Fruit fly (Drosophila melanogaster) whole organism, embryonic: ENCODE measurements around the gene CG16904.
A peak's percentile ranks its signal among the peaks of the same experiment; 100 is the strongest.

Experiments
- B-H2 ChIP-seq: fragments of 200-800 bp; sonication (Bioruptor generic); optimal IDR thresholded peaks from 2 replicates; lab custom pipeline; 2018; ENCODE audit warnings: missing biosample characterization, mild to moderate bottlenecking, missing genetic modification characterization
- Bgb ChIP-seq: fragments of 200-800 bp; sonication (Bioruptor generic); IDR thresholded peaks from 2 replicates; pipeline ENCODE4 v1.3.6; 2022; ENCODE audit warnings: missing biosample characterization, missing genetic modification characterization; ENCODE audit not compliant: partially characterized antibody
- Blimp-1 ChIP-seq: fragments of 200-800 bp; sonication (Bioruptor generic); optimal IDR thresholded peaks from 3 replicates; lab custom pipeline; 2018; ENCODE audit warnings: missing biosample characterization, missing genetic modification characterization, mild to moderate bottlenecking, moderate library complexity, missing genetic modification reagents
- BtbVII ChIP-seq: fragments of 200-800 bp; sonication (Bioruptor generic); optimal IDR thresholded peaks from 3 replicates; lab custom pipeline; 2017; ENCODE audit warnings: missing biosample characterization, mild to moderate bottlenecking, missing genetic modification characterization
- CG10321 ChIP-seq: fragments of 200-800 bp; sonication (Bioruptor generic); IDR thresholded peaks from 2 replicates; pipeline ENCODE4 v1.3.6; 2022; ENCODE audit warnings: missing biosample characterization, missing genetic modification characterization
- CG11247 ChIP-seq: fragments of 200-800 bp; sonication (Bioruptor generic); IDR thresholded peaks from 2 replicates; pipeline ENCODE4 v1.3.6; 2022; ENCODE audit warnings: missing biosample characterization, missing genetic modification characterization
- CG11504 ChIP-seq: fragments of 200-800 bp; sonication (Bioruptor generic); optimal IDR thresholded peaks from 3 replicates; lab custom pipeline; 2019; ENCODE audit warnings: missing biosample characterization, mild to moderate bottlenecking, missing genetic modification characterization, moderate library complexity
- CG12104 ChIP-seq: fragments of 200-800 bp; sonication (Bioruptor generic); optimal IDR thresholded peaks from 3 replicates; lab custom pipeline; 2016; ENCODE audit warnings: missing biosample characterization, missing genetic modification characterization
- CG1233 ChIP-seq: fragments of 200-800 bp; sonication (Bioruptor generic); optimal IDR thresholded peaks from 4 replicates; lab custom pipeline; 2018; ENCODE audit warnings: missing biosample characterization, mild to moderate bottlenecking, missing genetic modification characterization
- CG12769 ChIP-seq: fragments of 200-800 bp; sonication (Bioruptor generic); optimal IDR thresholded peaks from 2 replicates; lab custom pipeline; 2019; ENCODE audit warnings: missing biosample characterization, mild to moderate bottlenecking, missing genetic modification characterization, moderate library complexity
- CG12942 ChIP-seq: fragments of 200-800 bp; sonication (Bioruptor generic); optimal IDR thresholded peaks from 3 replicates; lab custom pipeline; 2016; ENCODE audit warnings: missing biosample characterization, missing genetic modification characterization
- CG14667 ChIP-seq: fragments of 200-800 bp; sonication (Bioruptor generic); IDR thresholded peaks from 2 replicates; pipeline ENCODE4 v1.3.6; 2022; ENCODE audit warnings: missing biosample characterization, missing genetic modification characterization
- CG14710 ChIP-seq: fragments of 200-800 bp; sonication (Bioruptor generic); optimal IDR thresholded peaks from 3 replicates; lab custom pipeline; 2019; ENCODE audit warnings: missing biosample characterization, mild to moderate bottlenecking, missing genetic modification characterization, moderate library complexity
- CG15011 ChIP-seq: fragments of 200-800 bp; sonication (Bioruptor generic); optimal IDR thresholded peaks from 3 replicates; lab custom pipeline; 2018; ENCODE audit warnings: missing biosample characterization, mild to moderate bottlenecking, missing genetic modification characterization
- CG17385 ChIP-seq: fragments of 200-800 bp; sonication (Bioruptor generic); optimal IDR thresholded peaks from 3 replicates; lab custom pipeline; 2018; ENCODE audit warnings: missing biosample characterization, mild to moderate bottlenecking, missing genetic modification characterization
- CG32767 ChIP-seq: fragments of 200-800 bp; sonication (Bioruptor generic); IDR thresholded peaks from 2 replicates; pipeline ENCODE4 v1.3.6; 2022; ENCODE audit warnings: missing biosample characterization, missing genetic modification characterization
- CG3726 ChIP-seq: fragments of 200-800 bp; sonication (Bioruptor generic); IDR thresholded peaks from 3 replicates; pipeline ENCODE4, ENCODE4 v1.3.6; 2022; ENCODE audit warnings: missing biosample characterization, missing genetic modification characterization
- CG4854 ChIP-seq: fragments of 200-800 bp; sonication (Bioruptor generic); optimal IDR thresholded peaks from 2 replicates; lab custom pipeline; 2016; ENCODE audit warnings: missing biosample characterization, missing genetic modification characterization, inconsistent platforms
- CG5245 ChIP-seq: fragments of 200-800 bp; sonication (Bioruptor generic); optimal IDR thresholded peaks from 3 replicates; lab custom pipeline; 2016; ENCODE audit warnings: missing biosample characterization, missing genetic modification characterization
- CG6272 ChIP-seq: fragments of 200-800 bp; sonication (Bioruptor generic); IDR thresholded peaks from 2 replicates; pipeline ENCODE4 v1.3.6; 2022; ENCODE audit warnings: missing biosample characterization, missing genetic modification characterization
- CG6654 ChIP-seq: fragments of 200-800 bp; sonication (Bioruptor generic); optimal IDR thresholded peaks from 2 replicates; lab custom pipeline; 2017; ENCODE audit warnings: missing biosample characterization, mild to moderate bottlenecking, missing genetic modification characterization
- CG7271 ChIP-seq: fragments of 200-800 bp; sonication (Bioruptor generic); optimal IDR thresholded peaks from 2 replicates; lab custom pipeline; 2018; ENCODE audit warnings: missing biosample characterization, mild to moderate bottlenecking, missing genetic modification characterization, moderate library complexity
- CG7928 ChIP-seq: fragments of 200-800 bp; sonication (Bioruptor generic); optimal IDR thresholded peaks from 2 replicates; lab custom pipeline; 2017; ENCODE audit warnings: missing biosample characterization, mild to moderate bottlenecking, missing genetic modification characterization
- CG9932 ChIP-seq: fragments of 200-800 bp; sonication (Bioruptor generic); IDR thresholded peaks from 2 replicates; pipeline ENCODE4 v1.3.6; 2022; ENCODE audit warnings: missing biosample characterization, missing genetic modification characterization
- Doc2 ChIP-seq: fragments of 200-800 bp; sonication (Bioruptor generic); IDR thresholded peaks from 2 replicates; pipeline ENCODE4 v1.3.6; 2022; ENCODE audit warnings: missing biosample characterization, missing genetic modification characterization
- Drgx ChIP-seq: fragments of 200-800 bp; sonication (Bioruptor generic); IDR thresholded peaks from 2 replicates; pipeline ENCODE4 v1.3.6; 2022; ENCODE audit warnings: missing biosample characterization, missing genetic modification characterization
- Fer1 ChIP-seq: fragments of 200-800 bp; sonication (Bioruptor generic); optimal IDR thresholded peaks from 2 replicates; lab custom pipeline; 2017; ENCODE audit warnings: missing biosample characterization, mild to moderate bottlenecking, missing genetic modification characterization
- Lpt ChIP-seq: fragments of >200 bp; optimal IDR thresholded peaks from 2 replicates; lab custom pipeline; 2018; ENCODE audit warnings: missing biosample characterization, missing genetic modification characterization
- MBD-R2 ChIP-seq: fragments of 200-800 bp; sonication (Bioruptor generic); IDR thresholded peaks from 2 replicates; pipeline ENCODE4 v1.3.6; 2022; ENCODE audit warnings: missing biosample characterization, missing genetic modification characterization
- Mad ChIP-seq: fragments of 200-800 bp; sonication (Bioruptor generic); optimal IDR thresholded peaks from 2 replicates; lab custom pipeline; 2016; ENCODE audit warnings: missing biosample characterization, missing genetic modification characterization
- Neu2 ChIP-seq: fragments of 200-800 bp; sonication (Bioruptor generic); optimal IDR thresholded peaks from 3 replicates; lab custom pipeline; 2016; ENCODE audit warnings: missing biosample characterization, missing genetic modification characterization, borderline replicate concordance
- Ravus ChIP-seq: fragments of 200-800 bp; sonication (Bioruptor generic); IDR thresholded peaks from 2 replicates; pipeline ENCODE4 v1.3.6; 2022; ENCODE audit warnings: missing biosample characterization, missing genetic modification characterization
- Rfx ChIP-seq: fragments of 200-800 bp; sonication (Bioruptor generic); IDR thresholded peaks from 2 replicates; pipeline ENCODE4 v1.3.6; 2022; ENCODE audit warnings: missing biosample characterization, missing genetic modification characterization
- Scr ChIP-seq: fragments of 200-800 bp; sonication (Bioruptor generic); IDR thresholded peaks from 2 replicates; pipeline ENCODE4 v1.3.6; 2022; ENCODE audit warnings: missing biosample characterization, missing genetic modification characterization; ENCODE audit not compliant: partially characterized antibody
- TFAM ChIP-seq: fragments of 200-800 bp; sonication (Bioruptor generic); optimal IDR thresholded peaks from 2 replicates; lab custom pipeline; 2017; ENCODE audit warnings: missing biosample characterization, missing genetic modification characterization, inconsistent platforms
- Xbp1 ChIP-seq: fragments of 200-800 bp; sonication (Bioruptor generic); optimal IDR thresholded peaks from 3 replicates; lab custom pipeline; 2016; ENCODE audit warnings: missing biosample characterization, mild to moderate bottlenecking, missing genetic modification characterization
- bigmax ChIP-seq: fragments of 200-800 bp; sonication (Bioruptor generic); optimal IDR thresholded peaks from 2 replicates; lab custom pipeline; 2018; ENCODE audit warnings: missing biosample characterization, mild to moderate bottlenecking, missing genetic modification characterization
- dati ChIP-seq: fragments of 200-800 bp; sonication (Bioruptor generic); IDR thresholded peaks from 2 replicates; pipeline ENCODE4 v1.3.6; 2022; ENCODE audit warnings: missing biosample characterization, missing genetic modification characterization
- dmrt11E ChIP-seq: fragments of 200-800 bp; sonication (Bioruptor generic); optimal IDR thresholded peaks from 3 replicates; lab custom pipeline; 2018; ENCODE audit warnings: missing biosample characterization, mild to moderate bottlenecking, missing genetic modification characterization, moderate library complexity
- en ChIP-seq: fragments of 200-800 bp; sonication (Bioruptor generic); optimal IDR thresholded peaks from 2 replicates; lab custom pipeline; 2016; ENCODE audit warnings: missing biosample characterization, missing genetic modification characterization
- inv ChIP-seq: fragments of 200-800 bp; sonication (Bioruptor generic); IDR thresholded peaks from 2 replicates; pipeline ENCODE4 v1.3.6; 2022; ENCODE audit warnings: missing biosample characterization, missing genetic modification characterization; ENCODE audit not compliant: partially characterized antibody
- pan ChIP-seq, 4 experiments: fragments of >200 bp in 3 of 4; fragments of 200-800 bp in 1 of 4; sonication (Bioruptor generic) in 1 of 4; optimal IDR thresholded peaks in 3 of 4; IDR thresholded peaks in 1 of 4; 2 replicates each; pipeline versions ENCODE4 v1.3.6 to Lab custom; 2017 to 2022; ENCODE audit warnings: missing biosample characterization in 2 of 4, missing genetic modification characterization in 2 of 4, mixed read lengths in 1 of 4
- pzg ChIP-seq: fragments of 200-800 bp; sonication (Bioruptor generic); optimal IDR thresholded peaks from 3 replicates; lab custom pipeline; 2018; ENCODE audit warnings: missing biosample characterization, mild to moderate bottlenecking, missing genetic modification characterization, moderate library complexity
- seq ChIP-seq: fragments of 200-800 bp; sonication (Bioruptor generic); IDR thresholded peaks from 2 replicates; pipeline ENCODE4 v1.3.6; 2022; ENCODE audit warnings: missing biosample characterization, missing genetic modification characterization
- tna ChIP-seq: fragments of 200-800 bp; sonication (Bioruptor generic); IDR thresholded peaks from 2 replicates; pipeline ENCODE4 v1.3.6; 2022; ENCODE audit warnings: missing biosample characterization, missing genetic modification characterization; ENCODE audit not compliant: partially characterized antibody
- toy ChIP-seq: fragments of 200-800 bp; sonication (Bioruptor generic); IDR thresholded peaks from 2 replicates; pipeline ENCODE4 v1.3.6; 2022; ENCODE audit warnings: missing biosample characterization, missing genetic modification characterization
- trh ChIP-seq: fragments of 200-800 bp; sonication (Bioruptor generic); optimal IDR thresholded peaks from 2 replicates; lab custom pipeline; 2016; ENCODE audit warnings: missing biosample characterization, missing genetic modification characterization
- ttk ChIP-seq: fragments of 200-800 bp; sonication (Bioruptor generic); IDR thresholded peaks from 2 replicates; pipeline ENCODE4 v2.1.2; 2022; ENCODE audit warnings: missing biosample characterization, missing genetic modification characterization
- zfh1 ChIP-seq: fragments of 200-800 bp; sonication (Bioruptor generic); IDR thresholded peaks from 3 replicates; pipeline ENCODE4 v1.3.6; 2022; ENCODE audit warnings: missing biosample characterization, missing genetic modification characterization

The CG16904 gene

dm6 chr3R:9800644-9801330, 16.0 kb downstream of the CG16904 start, which contains the start of the genes CG9467 and CG8526 (continued):
- no peak; the same call in 2 of the 3 replicates for TF ChIP-seq CG3726 (GFP tag; lab: Robert Waterston, UW)
- TF ChIP-seq zfh1 (GFP tag; lab: Robert Waterston, UW) = peak; percentile 55; the same call in 2 of the 3 replicates
- no peak for TF ChIP-seq Drgx (GFP tag; lab: Robert Waterston, UW)
- TF ChIP-seq BtbVII (GFP tag; lab: Kevin White, UChicago) = no peak
- no peak for TF ChIP-seq Blimp-1
- no peak for TF ChIP-seq CG6654
- peak; percentile 80 for TF ChIP-seq Xbp1 (GFP tag; lab: Kevin White, UChicago)
- peak; percentile 68 for TF ChIP-seq CG6272
- TF ChIP-seq tna (GFP tag; lab: Robert Waterston, UW) = no peak; the same call in 1 of the 2 replicates
- TF ChIP-seq dmrt11E (tag; lab: Kevin White, UChicago) = peak; percentile 71
- no peak for TF ChIP-seq Lpt (GFP tag; lab: Kevin White, UChicago)
- TF ChIP-seq CG7928 (GFP tag; lab: Kevin White, UChicago) = peak; percentile 76
- peak; percentile 86 for TF ChIP-seq CG9932 (GFP tag; lab: Robert Waterston, UW)
- TF ChIP-seq en = no peak
- TF ChIP-seq Rfx = peak; percentile 68; the same call in 1 of the 2 replicates
- no peak for TF ChIP-seq B-H2 (GFP tag; lab: Kevin White, UChicago)
- no peak for TF ChIP-seq Doc2 (GFP tag; lab: Robert Waterston, UW)
- no peak for TF ChIP-seq CG10321 (GFP tag; lab: Robert Waterston, UW)
- TF ChIP-seq Neu2 (GFP tag; lab: Kevin White, UChicago) = no peak
- TF ChIP-seq ttk (GFP tag; lab: Robert Waterston, UW) = no peak
- TF ChIP-seq pzg (GFP tag; lab: Kevin White, UChicago) = peak; percentile 58
- peak; percentile 69 for TF ChIP-seq CG12942 (GFP tag; lab: Kevin White, UChicago)
- TF ChIP-seq CG5245 (GFP tag; lab: Kevin White, UChicago) = peak; percentile 34
- peak; percentile 29 for TF ChIP-seq trh (GFP tag; lab: Kevin White, UChicago)
- TF ChIP-seq Mad (GFP tag; lab: Kevin White, UChicago) = peak; percentile 5
- TF ChIP-seq CG14667 (GFP tag; lab: Robert Waterston, UW) = peak; percentile 48
- TF ChIP-seq Fer1 (GFP tag; lab: Kevin White, UChicago) = peak; percentile 53
- TF ChIP-seq bigmax (GFP tag; lab: Kevin White, UChicago) = no peak
- no peak for TF ChIP-seq dati (GFP tag; lab: Robert Waterston, UW)
- 0 out of 2 replicates have a peak, but pooled peaks have one; percentile 29 for TF ChIP-seq CG11247
- TF ChIP-seq CG12769 = no peak
- peak; percentile 23 for TF ChIP-seq CG1233 (GFP tag; lab: Kevin White, UChicago)
- peak; percentile 90 for TF ChIP-seq CG14710 (tag; lab: Kevin White, UChicago)
- peak; percentile 51; the same call in 1 of the 2 replicates for TF ChIP-seq Bgb (GFP tag; lab: Robert Waterston, UW)
- TF ChIP-seq Scr = peak; percentile 90
- no peak for TF ChIP-seq CG17385 (GFP tag; lab: Kevin White, UChicago)
- TF ChIP-seq CG32767 (GFP tag; lab: Robert Waterston, UW) = peak; percentile 30; the same call in 1 of the 2 replicates
- TF ChIP-seq MBD-R2 (GFP tag; lab: Robert Waterston, UW) = peak; percentile 57
- no peak for TF ChIP-seq pan (optimal IDR thresholded peaks at IDR 0.05; lab: Kevin White, UChicago)
- TF ChIP-seq pan (GFP tag; optimal IDR thresholded peaks at IDR 0.05 in 1 of 2, IDR thresholded peaks at IDR 0.05 in 1 of 2) = peak in 1 of 2 experiments; percentile 34
- TF ChIP-seq CG7271 = no peak
- no peak for TF ChIP-seq TFAM (GFP tag; lab: Kevin White, UChicago)
- no peak for TF ChIP-seq Ravus
- no peak for TF ChIP-seq toy
- peak; percentile 73 for TF ChIP-seq inv
- peak; percentile 58 for TF ChIP-seq CG12104 (GFP tag; lab: Kevin White, UChicago)
- TF ChIP-seq CG4854 (GFP tag; lab: Kevin White, UChicago) = peak; percentile 33
- no peak for TF ChIP-seq seq
- no peak for TF ChIP-seq CG15011
- TF ChIP-seq CG11504 (tag; lab: Kevin White, UChicago) = no peak
